Fruit fly (Drosophila melanogaster): ENCODE measurements around the gene CG14304.
A peak's percentile ranks its signal among the peaks of the same experiment; 100 is the strongest.

The CG14304 gene

dm6 chr3R:18628311-18628811, 7.2 kb upstream of the CG14304 start:
- TF ChIP-seq CG34406 (GFP tag; optimal IDR thresholded peaks at IDR 0.05) (no peak), pdm3 (GFP tag; optimal IDR thresholded peaks at IDR 0.05) (no peak), Ets21C (GFP tag; optimal IDR thresholded peaks at IDR 0.05) (no peak), CG11762 (GFP tag; optimal IDR thresholded peaks at IDR 0.05; ENCODE audit: insufficient read depth) (no peak), Ets96B (tag; optimal IDR thresholded peaks at IDR 0.05) (no peak), CG3032 (tag; optimal IDR thresholded peaks at IDR 0.05) (no peak), vri (GFP tag; optimal IDR thresholded peaks at IDR 0.05) (no peak), achi (GFP tag; optimal IDR thresholded peaks at IDR 0.05) (no peak), OdsH (GFP tag; optimal IDR thresholded peaks at IDR 0.05) (no peak), CG15336 (GFP tag; IDR thresholded peaks at IDR 0.05) (no peak), Sox14 (GFP tag; optimal IDR thresholded peaks at IDR 0.05) (no peak), CG8119 (GFP tag; IDR thresholded peaks at IDR 0.05) (no peak), Met (GFP tag; optimal IDR thresholded peaks at IDR 0.05) (no peak), CG10669 (GFP tag; optimal IDR thresholded peaks at IDR 0.05) (no peak), eg (GFP tag; IDR thresholded peaks at IDR 0.05) (no peak), dsx (GFP tag; optimal IDR thresholded peaks at IDR 0.05; ENCODE audit: poor library complexity, severe bottlenecking) (peak; percentile 13), dac (GFP tag; optimal IDR thresholded peaks at IDR 0.05) (no peak), CG16779 (tag; optimal IDR thresholded peaks at IDR 0.05) (no peak), CG9139 (GFP tag; optimal IDR thresholded peaks at IDR 0.05) (no peak), CG3919 (GFP tag; optimal IDR thresholded peaks at IDR 0.05) (no peak), salr (GFP tag; optimal IDR thresholded peaks at IDR 0.05) (no peak), Eip78C (GFP tag) (peak; percentile 56), CG6792 (GFP tag; optimal IDR thresholded peaks at IDR 0.05) (no peak), Hr38 (GFP tag; optimal IDR thresholded peaks at IDR 0.05) (no peak), CG1621 (tag; optimal IDR thresholded peaks at IDR 0.05) (peak; percentile 10), CG6276 (GFP tag; optimal IDR thresholded peaks at IDR 0.05) (peak; percentile 2), CG10631 (GFP tag; optimal IDR thresholded peaks at IDR 0.05) (no peak), fkh (GFP tag; optimal IDR thresholded peaks at IDR 0.05) (no peak), CG8319 (GFP tag; optimal IDR thresholded peaks at IDR 0.05) (no peak), Sox102F (GFP tag; optimal IDR thresholded peaks at IDR 0.05) (no peak), fd85E (GFP tag; optimal IDR thresholded peaks at IDR 0.05) (no peak), svp (GFP tag) (peak; percentile 83), CG6163 (GFP tag; IDR thresholded peaks at IDR 0.05) (0 out of 3 replicates have a peak, but pooled peaks have one; percentile 10), Hr4 (GFP tag; optimal IDR thresholded peaks at IDR 0.05) (no peak), lz (GFP tag; optimal IDR thresholded peaks at IDR 0.05) (no peak), CG6854 (GFP tag; optimal IDR thresholded peaks at IDR 0.05) (no peak), net (GFP tag; optimal IDR thresholded peaks at IDR 0.05) (no peak), Eip93F (GFP tag; optimal IDR thresholded peaks at IDR 0.05) (no peak), esn (GFP tag; optimal IDR thresholded peaks at IDR 0.05) (no peak), CG6808 (GFP tag; optimal IDR thresholded peaks at IDR 0.05) (no peak), topi (GFP tag; optimal IDR thresholded peaks at IDR 0.05) (no peak), CG31627 (GFP tag; optimal IDR thresholded peaks at IDR 0.05) (no peak), ss (GFP tag; optimal IDR thresholded peaks at IDR 0.05) (no peak), Lpt (GFP tag; optimal IDR thresholded peaks at IDR 0.05) (no peak), CG8632 (GFP tag; optimal IDR thresholded peaks at IDR 0.05) (no peak), cyc (GFP tag; optimal IDR thresholded peaks at IDR 0.05) (no peak), Hr39 (GFP tag; optimal IDR thresholded peaks at IDR 0.05) (no peak), Gug (GFP tag; IDR thresholded peaks at IDR 0.05) (no peak), CG4318 (GFP tag; optimal IDR thresholded peaks at IDR 0.05) (no peak), CG7368 (GFP tag; optimal IDR thresholded peaks at IDR 0.05) (no peak), Sox15 (GFP tag; optimal IDR thresholded peaks at IDR 0.05) (no peak), CG11902 (GFP tag; optimal IDR thresholded peaks at IDR 0.05) (no peak), Eip75B (GFP tag; optimal IDR thresholded peaks at IDR 0.05) (peak; percentile 4)
